Fruit fly (Drosophila melanogaster) whole organism, embryonic: ENCODE measurements around the gene Osi20.
A peak's percentile ranks its signal among the peaks of the same experiment; 100 is the strongest.

Source experiments
- ATbp ChIP-seq: fragments of 200-800 bp; sonication (Bioruptor generic); optimal IDR thresholded peaks from 2 replicates; lab custom pipeline; 2017; ENCODE audit warnings: missing biosample characterization, mild to moderate bottlenecking, missing genetic modification characterization, missing genetic modification reagents
- Bgb ChIP-seq: fragments of 200-800 bp; sonication (Bioruptor generic); IDR thresholded peaks from 2 replicates; pipeline ENCODE4 v1.3.6; 2022; ENCODE audit warnings: missing biosample characterization, missing genetic modification characterization; ENCODE audit not compliant: partially characterized antibody
- CG11560 ChIP-seq: fragments of 200-800 bp; sonication (Bioruptor generic); IDR thresholded peaks from 3 replicates; pipeline ENCODE4 v1.3.6; 2022; ENCODE audit warnings: missing biosample characterization, missing genetic modification characterization
- CG11723 ChIP-seq: fragments of 200-800 bp; sonication (Bioruptor generic); optimal IDR thresholded peaks from 2 replicates; lab custom pipeline; 2017; ENCODE audit warnings: missing biosample characterization, mild to moderate bottlenecking, missing genetic modification characterization
- CG12659 ChIP-seq: fragments of 200-800 bp; sonication (Bioruptor generic); optimal IDR thresholded peaks from 3 replicates; lab custom pipeline; 2017; ENCODE audit warnings: mild to moderate bottlenecking, missing biosample characterization, missing genetic modification reagents, missing genetic modification characterization
- CG17612 ChIP-seq: fragments of 200-800 bp; sonication (Bioruptor generic); IDR thresholded peaks from 2 replicates; pipeline ENCODE4 v1.3.6; 2022; ENCODE audit warnings: missing biosample characterization, missing genetic modification characterization
- CG2120 ChIP-seq: fragments of 200-800 bp; sonication (Bioruptor generic); optimal IDR thresholded peaks from 3 replicates; lab custom pipeline; 2016; ENCODE audit warnings: missing biosample characterization, missing genetic modification characterization
- CG2199 ChIP-seq: fragments of 200-800 bp; sonication (Bioruptor generic); IDR thresholded peaks from 3 replicates; pipeline ENCODE4 v1.3.6; 2022; ENCODE audit warnings: missing biosample characterization, missing genetic modification characterization
- CG3163 ChIP-seq: fragments of 200-800 bp; sonication (Bioruptor generic); optimal IDR thresholded peaks from 3 replicates; lab custom pipeline; 2016; ENCODE audit warnings: missing biosample characterization, missing genetic modification characterization
- CG33213 ChIP-seq: fragments of 200-800 bp; sonication (Bioruptor generic); optimal IDR thresholded peaks from 3 replicates; lab custom pipeline; 2016; ENCODE audit warnings: missing biosample characterization, missing genetic modification characterization
- CG4617 ChIP-seq: fragments of 200-800 bp; sonication (Bioruptor generic); optimal IDR thresholded peaks from 3 replicates; lab custom pipeline; 2016; ENCODE audit warnings: missing biosample characterization, missing genetic modification characterization, borderline replicate concordance
- CG6175 ChIP-seq: fragments of 200-800 bp; sonication (Bioruptor generic); IDR thresholded peaks from 3 replicates; pipeline ENCODE4 v1.3.6; 2022; ENCODE audit warnings: missing biosample characterization, missing genetic modification characterization
- CG6813 ChIP-seq: fragments of 200-800 bp; sonication (Bioruptor generic); optimal IDR thresholded peaks from 2 replicates; lab custom pipeline; 2017; ENCODE audit warnings: missing biosample characterization, missing genetic modification characterization, mild to moderate bottlenecking, moderate library complexity, missing genetic modification reagents
- CG9437 ChIP-seq: fragments of 200-800 bp; sonication (Bioruptor generic); optimal IDR thresholded peaks from 2 replicates; lab custom pipeline; 2018; ENCODE audit warnings: missing biosample characterization, mild to moderate bottlenecking, missing genetic modification characterization
- CG9932 ChIP-seq: fragments of 200-800 bp; sonication (Bioruptor generic); IDR thresholded peaks from 2 replicates; pipeline ENCODE4 v1.3.6; 2022; ENCODE audit warnings: missing biosample characterization, missing genetic modification characterization
- D ChIP-seq, 2 experiments: fragments of 200-800 bp in 1 of 2; fragments of >200 bp in 1 of 2; sonication (Bioruptor generic) in 1 of 2; optimal IDR thresholded peaks; 2 replicates in 1 of 2; 3 replicates in 1 of 2; lab custom pipeline; 2017; ENCODE audit warnings: mild to moderate bottlenecking in 1 of 2, missing biosample characterization in 1 of 2, missing genetic modification characterization in 1 of 2, missing genetic modification reagents in 1 of 2
- D19B ChIP-seq: fragments of 200-800 bp; sonication (Bioruptor generic); optimal IDR thresholded peaks from 2 replicates; lab custom pipeline; 2017; ENCODE audit warnings: missing biosample characterization, mild to moderate bottlenecking, missing genetic modification characterization
- Elba2 ChIP-seq: fragments of 200-800 bp; sonication (Bioruptor generic); optimal IDR thresholded peaks from 3 replicates; lab custom pipeline; 2016; ENCODE audit warnings: missing biosample characterization, missing genetic modification characterization
- HLHmδ ChIP-seq: fragments of 200-800 bp; sonication (Bioruptor generic); optimal IDR thresholded peaks from 2 replicates; lab custom pipeline; 2018; ENCODE audit warnings: missing biosample characterization, mild to moderate bottlenecking, missing genetic modification characterization, moderate library complexity
- Hr51 ChIP-seq, 2 experiments: fragments of 200-800 bp; sonication (Bioruptor generic); optimal IDR thresholded peaks; 2 replicates in 1 of 2; 3 replicates in 1 of 2; lab custom pipeline; 2016 to 2018; ENCODE audit warnings: missing biosample characterization in 2 of 2, missing genetic modification characterization in 2 of 2, mild to moderate bottlenecking in 1 of 2, moderate library complexity in 1 of 2
- MESR4 ChIP-seq: fragments of 200-800 bp; sonication (Bioruptor generic); optimal IDR thresholded peaks from 2 replicates; lab custom pipeline; 2018; ENCODE audit warnings: missing biosample characterization, mild to moderate bottlenecking, missing genetic modification characterization, moderate library complexity
- Med ChIP-seq: fragments of 200-800 bp; sonication (Bioruptor generic); peaks from one replicate; lab custom pipeline; 2016; ENCODE audit warnings: missing biosample characterization, missing genetic modification characterization, mild to moderate bottlenecking, inconsistent platforms, moderate library complexity
- Mrtf ChIP-seq: fragments of 200-800 bp; sonication (Bioruptor generic); IDR thresholded peaks from 3 replicates; pipeline ENCODE4 v1.3.6; 2022; ENCODE audit warnings: missing biosample characterization, missing genetic modification characterization
- Neu2 ChIP-seq: fragments of 200-800 bp; sonication (Bioruptor generic); optimal IDR thresholded peaks from 3 replicates; lab custom pipeline; 2016; ENCODE audit warnings: missing biosample characterization, missing genetic modification characterization, borderline replicate concordance
- Nf-YB ChIP-seq: fragments of 200-800 bp; sonication (Bioruptor generic); optimal IDR thresholded peaks from 3 replicates; lab custom pipeline; 2019; ENCODE audit warnings: missing biosample characterization, mild to moderate bottlenecking, missing genetic modification characterization, moderate library complexity
- Oli ChIP-seq: fragments of 200-800 bp; sonication (Bioruptor generic); optimal IDR thresholded peaks from 2 replicates; lab custom pipeline; 2018; ENCODE audit warnings: missing biosample characterization, mild to moderate bottlenecking, missing genetic modification characterization, moderate library complexity
- Rx ChIP-seq: fragments of 200-800 bp; sonication (Bioruptor generic); IDR thresholded peaks from 2 replicates; pipeline ENCODE4 v1.3.6; 2022; ENCODE audit warnings: missing biosample characterization, missing genetic modification characterization
- Sin3A ChIP-seq: fragments of >200 bp; optimal IDR thresholded peaks from 2 replicates; lab custom pipeline; 2018
- Sox102F ChIP-seq: fragments of 200-800 bp; sonication (Bioruptor generic); optimal IDR thresholded peaks from 2 replicates; lab custom pipeline; 2018; ENCODE audit warnings: missing biosample characterization, mild to moderate bottlenecking, missing genetic modification characterization, moderate library complexity
- cad ChIP-seq: fragments of >200 bp; optimal IDR thresholded peaks from 2 replicates; lab custom pipeline; 2017; ENCODE audit warnings: missing biosample characterization, missing genetic modification characterization
- crol ChIP-seq: fragments of 200-800 bp; sonication (Bioruptor generic); IDR thresholded peaks from 2 replicates; pipeline ENCODE4 v1.3.6; 2022; ENCODE audit warnings: missing biosample characterization, missing genetic modification characterization
- danr ChIP-seq: fragments of 200-800 bp; sonication (Bioruptor generic); IDR thresholded peaks from 2 replicates; pipeline ENCODE4 v1.3.6; 2022; ENCODE audit warnings: missing biosample characterization, missing genetic modification characterization
- emc ChIP-seq: fragments of 200-800 bp; sonication (Bioruptor generic); optimal IDR thresholded peaks from 2 replicates; lab custom pipeline; 2016; ENCODE audit warnings: missing biosample characterization, missing genetic modification characterization
- eyg ChIP-seq: fragments of 200-800 bp; sonication (Bioruptor generic); optimal IDR thresholded peaks from 3 replicates; lab custom pipeline; 2016; ENCODE audit warnings: missing biosample characterization, missing genetic modification characterization
- gem ChIP-seq: fragments of 200-800 bp; sonication (Bioruptor generic); optimal IDR thresholded peaks from 2 replicates; lab custom pipeline; 2019; ENCODE audit warnings: missing biosample characterization, mild to moderate bottlenecking, missing genetic modification characterization, moderate library complexity
- insv ChIP-seq, 2 experiments: fragments of 200-800 bp; sonication (Bioruptor generic); optimal IDR thresholded peaks; 3 replicates each; lab custom pipeline; 2016 to 2018; ENCODE audit warnings: missing biosample characterization in 2 of 2, missing genetic modification characterization in 2 of 2
- kni ChIP-seq: fragments of 200-800 bp; sonication (Bioruptor generic); optimal IDR thresholded peaks from 3 replicates; lab custom pipeline; 2017; ENCODE audit warnings: mild to moderate bottlenecking, missing biosample characterization, missing genetic modification reagents, missing genetic modification characterization
- onecut ChIP-seq: fragments of 200-800 bp; sonication (Bioruptor generic); IDR thresholded peaks from 2 replicates; pipeline ENCODE4 v1.3.6; 2022; ENCODE audit warnings: missing biosample characterization, missing genetic modification characterization
- otp ChIP-seq: fragments of 200-800 bp; sonication (Bioruptor generic); IDR thresholded peaks from 3 replicates; pipeline ENCODE4, ENCODE4 v1.3.6; 2022; ENCODE audit warnings: missing biosample characterization, missing genetic modification characterization
- pan ChIP-seq, 4 experiments: fragments of >200 bp in 3 of 4; fragments of 200-800 bp in 1 of 4; sonication (Bioruptor generic) in 1 of 4; optimal IDR thresholded peaks in 3 of 4; IDR thresholded peaks in 1 of 4; 2 replicates each; pipeline versions ENCODE4 v1.3.6 to Lab custom; 2017 to 2022; ENCODE audit warnings: missing biosample characterization in 2 of 4, missing genetic modification characterization in 2 of 4, mixed read lengths in 1 of 4
- sim ChIP-seq: fragments of 200-800 bp; sonication (Bioruptor generic); IDR thresholded peaks from 2 replicates; pipeline ENCODE4 v1.3.6; 2022; ENCODE audit warnings: missing biosample characterization, missing genetic modification characterization
- slbo ChIP-seq: fragments of 200-800 bp; sonication (Bioruptor generic); IDR thresholded peaks from 2 replicates; pipeline ENCODE4 v1.3.6; 2022; ENCODE audit warnings: missing biosample characterization, missing genetic modification characterization
- so ChIP-seq: fragments of 200-800 bp; sonication (Bioruptor generic); IDR thresholded peaks from 3 replicates; pipeline ENCODE4 v1.3.6; 2022; ENCODE audit warnings: missing biosample characterization, missing genetic modification characterization
- stc ChIP-seq: fragments of 200-800 bp; sonication (Bioruptor generic); IDR thresholded peaks from 2 replicates; pipeline ENCODE4 v1.3.6; 2022; ENCODE audit warnings: missing biosample characterization, missing genetic modification characterization
- tna ChIP-seq: fragments of 200-800 bp; sonication (Bioruptor generic); IDR thresholded peaks from 2 replicates; pipeline ENCODE4 v1.3.6; 2022; ENCODE audit warnings: missing biosample characterization, missing genetic modification characterization; ENCODE audit not compliant: partially characterized antibody
- trem ChIP-seq: fragments of 200-800 bp; optimal IDR thresholded peaks from 3 replicates; lab custom pipeline; 2019; ENCODE audit warnings: missing biosample characterization, mild to moderate bottlenecking, missing genetic modification characterization, moderate library complexity
- vnd ChIP-seq: fragments of 200-800 bp; sonication (Bioruptor generic); IDR thresholded peaks from 3 replicates; pipeline ENCODE4 v1.3.6; 2022; ENCODE audit warnings: missing biosample characterization, missing genetic modification characterization; ENCODE audit not compliant: partially characterized antibody
- z ChIP-seq: fragments of 200-800 bp; sonication (Bioruptor generic); IDR thresholded peaks from 3 replicates; pipeline ENCODE4 v1.3.6; 2022; ENCODE audit warnings: missing biosample characterization, missing genetic modification characterization

The Osi20 gene

dm6 chr3R:6350755-6351154 lies 10.9 kb downstream of the Osi20 start, which contains the start of gene Pak (continued):
- TF ChIP-seq Bgb (GFP tag; lab: Robert Waterston, UW) (peak; percentile 96), CG11560 (tag; lab: Robert Waterston, UW) (peak; percentile 97), CG17612 (GFP tag; lab: Robert Waterston, UW) (no peak), tna (GFP tag; lab: Robert Waterston, UW) (peak; percentile 93), Mrtf (GFP tag; lab: Robert Waterston, UW) (no peak), eyg (GFP tag; lab: Kevin White, UChicago) (peak; percentile 33), CG12659 (peak; percentile 62), CG9932 (GFP tag; lab: Robert Waterston, UW) (peak; percentile 46; the same call in 1 of the 2 replicates), Sin3A (lab: Kevin White, UChicago) (peak; percentile 44), vnd (GFP tag; lab: Robert Waterston, UW) (peak; percentile 95), slbo (peak; percentile 33; the same call in 1 of the 2 replicates), Sox102F (GFP tag; lab: Kevin White, UChicago) (no peak), Oli (no peak), CG33213 (GFP tag; lab: Kevin White, UChicago) (peak; percentile 45), CG2120 (GFP tag; lab: Kevin White, UChicago) (peak; percentile 26)

- 0 out of 3 replicates have a peak, but pooled peaks have one; percentile 4 for TF ChIP-seq otp
- TF ChIP-seq gem (tag; lab: Kevin White, UChicago) = no peak
- TF ChIP-seq emc = no peak
- TF ChIP-seq CG4617 = peak; percentile 72
- TF ChIP-seq MESR4 (GFP tag; lab: Kevin White, UChicago) = peak; percentile 51
- TF ChIP-seq CG6175 (GFP tag; lab: Robert Waterston, UW) = no peak
- no peak for TF ChIP-seq sim
- TF ChIP-seq so (GFP tag; lab: Robert Waterston, UW) = peak; percentile 44; the same call in 1 of the 3 replicates
- peak; percentile 22 for TF ChIP-seq CG9437
- peak; percentile 56 for TF ChIP-seq Elba2 (GFP tag; lab: Kevin White, UChicago)
- no peak for TF ChIP-seq Hr51 (GFP tag; optimal IDR thresholded peaks at IDR 0.05; lab: Kevin White, UChicago)
- peak; percentile 84 for TF ChIP-seq onecut (GFP tag; lab: Robert Waterston, UW)
- peak; percentile 21 for TF ChIP-seq kni (GFP tag; lab: Kevin White, UChicago)
- TF ChIP-seq Nf-YB (GFP tag; lab: Kevin White, UChicago) = peak; percentile 21
- no peak for TF ChIP-seq danr (GFP tag; lab: Robert Waterston, UW)
- TF ChIP-seq CG6813 (GFP tag; lab: Kevin White, UChicago) = peak; percentile 21
- peak; percentile 66; the same call in 1 of the 3 replicates for TF ChIP-seq CG2199 (GFP tag; lab: Robert Waterston, UW)
- TF ChIP-seq z (GFP tag; lab: Robert Waterston, UW) = 0 out of 3 replicates have a peak, but pooled peaks have one; percentile 31
- peak; percentile 27 for TF ChIP-seq Med (GFP tag; lab: Kevin White, UChicago)
- TF ChIP-seq Neu2 (GFP tag; lab: Kevin White, UChicago) = peak; percentile 39
- TF ChIP-seq insv (GFP tag; optimal IDR thresholded peaks at IDR 0.05; lab: Kevin White, UChicago) = peak; percentile 44 to 93
- peak; percentile 61 for TF ChIP-seq crol (GFP tag; lab: Robert Waterston, UW)
- no peak for TF ChIP-seq pan (optimal IDR thresholded peaks at IDR 0.05; lab: Kevin White, UChicago)
- peak in 1 of 2 experiments; percentile 22 for TF ChIP-seq pan (GFP tag; optimal IDR thresholded peaks at IDR 0.05 in 1 of 2, IDR thresholded peaks at IDR 0.05 in 1 of 2)
- TF ChIP-seq cad (GFP tag; lab: Kevin White, UChicago) = peak; percentile 61
- no peak for TF ChIP-seq trem (tag; lab: Kevin White, UChicago)
- TF ChIP-seq Rx (GFP tag; lab: Robert Waterston, UW) = no peak
- TF ChIP-seq stc = 0 out of 2 replicates have a peak, but pooled peaks have one; percentile 11
- no peak for TF ChIP-seq CG3163
- peak; percentile 20 for TF ChIP-seq HLHmδ
- TF ChIP-seq D19B (GFP tag; lab: Kevin White, UChicago) = no peak
- no peak for TF ChIP-seq CG11723
- no peak for TF ChIP-seq ATbp (GFP tag; lab: Kevin White, UChicago)
- TF ChIP-seq D (optimal IDR thresholded peaks at IDR 0.05; lab: Kevin White, UChicago) = peak; percentile 4
- TF ChIP-seq D (GFP tag; optimal IDR thresholded peaks at IDR 0.05; lab: Kevin White, UChicago) = no peak
Measured at dm6 chr3R:6351181-6351580, 11.3 kb downstream of the Osi20 start.
